Worm (Caenorhabditis elegans) whole organism, L3 larva: ENCODE data around the gene cnc-4.

Source experiments
- ama-1 ChIP-seq: fragments of 150-350 bp; optimal IDR thresholded peaks from 2 replicates; lab custom pipeline; 2018
- fkh-2 ChIP-seq: fragments of 150-350 bp; optimal IDR thresholded peaks from 2 replicates; lab custom pipeline; 2014; ENCODE audit warnings: missing biosample characterization, missing genetic modification reagents, missing genetic modification characterization
- nhr-237 ChIP-seq: fragments of 150-350 bp; optimal IDR thresholded peaks from 2 replicates; lab custom pipeline; 2014; ENCODE audit warnings: missing biosample characterization, missing genetic modification characterization

- no peak for TF ChIP-seq nhr-237 (tag; lab: Kevin White, UChicago)
- TF ChIP-seq fkh-2 (tag; lab: Kevin White, UChicago): no peak
- no peak for TF ChIP-seq ama-1 (lab: Kevin White, UChicago)
Observed at ce11 chrV:1495752-1496151, 48.8 kb downstream of the cnc-4 start.
